Worm (Caenorhabditis elegans) whole organism, late embryonic: ENCODE measurements around the gene ceh-90.

Experiments
- F13H6.1 ChIP-seq: sonication (generic microtip); optimal IDR thresholded peaks from 2 replicates; lab custom pipeline; 2016; ENCODE audit warnings: missing genetic modification characterization, missing compliant biosample characterization
- Y22D7AL.16 ChIP-seq: sonication (generic microtip); optimal IDR thresholded peaks from 2 replicates; lab custom pipeline; 2016; ENCODE audit warnings: missing genetic modification characterization, missing compliant biosample characterization
- ama-1 ChIP-seq: fragments of 150-350 bp; optimal IDR thresholded peaks from 2 replicates; lab custom pipeline; 2014
- ceh-14 ChIP-seq: sonication (generic microtip); optimal IDR thresholded peaks from 2 replicates; lab custom pipeline; 2016; ENCODE audit warnings: missing genotype, missing genetic modification characterization, missing compliant biosample characterization
- ceh-30 ChIP-seq: fragments of 150-350 bp; optimal IDR thresholded peaks from 2 replicates; lab custom pipeline; 2014; ENCODE audit warnings: missing biosample characterization, missing genetic modification characterization
- ceh-31 ChIP-seq: sonication (generic microtip); optimal IDR thresholded peaks from 2 replicates; lab custom pipeline; 2016; ENCODE audit warnings: missing genetic modification characterization, missing compliant biosample characterization
- ceh-45 ChIP-seq: fragments of 200-800 bp; sonication (Bioruptor generic); IDR thresholded peaks from 2 replicates; pipeline ENCODE4 v1.3.6; 2022; ENCODE audit warnings: missing genetic modification reagents, missing genetic modification characterization, missing compliant biosample characterization
- dve-1 ChIP-seq: sonication (generic microtip); optimal IDR thresholded peaks from 2 replicates; lab custom pipeline; 2017; ENCODE audit warnings: antibody characterized with exemption, mild to moderate bottlenecking, missing genetic modification characterization, missing compliant biosample characterization
- elt-2 ChIP-seq: sonication (generic microtip); optimal IDR thresholded peaks from 2 replicates; lab custom pipeline; 2016; ENCODE audit warnings: missing genetic modification reagents, missing genetic modification characterization, missing compliant biosample characterization
- eyg-1 ChIP-seq: sonication (generic microtip); optimal IDR thresholded peaks from 2 replicates; lab custom pipeline; 2016; ENCODE audit warnings: missing genotype, missing genetic modification characterization, missing compliant biosample characterization
- fax-1 ChIP-seq: sonication (generic microtip); optimal IDR thresholded peaks from 2 replicates; lab custom pipeline; 2016; ENCODE audit warnings: missing genotype, missing genetic modification characterization, missing compliant biosample characterization
- fkh-10 ChIP-seq: fragments of 150-350 bp; optimal IDR thresholded peaks from 2 replicates; lab custom pipeline; 2014; ENCODE audit warnings: missing biosample characterization, missing genetic modification reagents, missing genetic modification characterization
- fkh-6 ChIP-seq: sonication (generic microtip); optimal IDR thresholded peaks from 2 replicates; lab custom pipeline; 2016; ENCODE audit warnings: missing genetic modification characterization, missing compliant biosample characterization
- gmeb-2 ChIP-seq: sonication (generic microtip); optimal IDR thresholded peaks from 2 replicates; lab custom pipeline; 2016; ENCODE audit warnings: missing genetic modification characterization, inconsistent platforms, missing compliant biosample characterization
- hlh-15 ChIP-seq: sonication (generic microtip); optimal IDR thresholded peaks from 2 replicates; lab custom pipeline; 2016; ENCODE audit warnings: missing genetic modification characterization, missing compliant biosample characterization
- lim-6 ChIP-seq: sonication (generic microtip); optimal IDR thresholded peaks from 2 replicates; lab custom pipeline; 2016; ENCODE audit warnings: missing genetic modification characterization, missing compliant biosample characterization
- madf-2 ChIP-seq: sonication (generic microtip); optimal IDR thresholded peaks from 2 replicates; lab custom pipeline; 2017; ENCODE audit warnings: missing genetic modification characterization, missing compliant biosample characterization
- mec-3 ChIP-seq: sonication (generic microtip); optimal IDR thresholded peaks from 2 replicates; lab custom pipeline; 2016; ENCODE audit warnings: borderline replicate concordance, missing genetic modification characterization, missing compliant biosample characterization
- nhr-11 ChIP-seq: fragments of 150-350 bp; optimal IDR thresholded peaks from 2 replicates; lab custom pipeline; 2014; ENCODE audit warnings: missing biosample characterization, missing genetic modification characterization
- npax-4 ChIP-seq: sonication (generic microtip); optimal IDR thresholded peaks from 2 replicates; lab custom pipeline; 2016; ENCODE audit warnings: missing genetic modification characterization, missing compliant biosample characterization
- odd-2 ChIP-seq: sonication (generic microtip); optimal IDR thresholded peaks from 2 replicates; lab custom pipeline; 2017; ENCODE audit warnings: antibody characterized with exemption, mild to moderate bottlenecking, missing genetic modification characterization, missing compliant biosample characterization
- pag-3 ChIP-seq: sonication (generic microtip); optimal IDR thresholded peaks from 2 replicates; lab custom pipeline; 2016; ENCODE audit warnings: missing compliant biosample characterization, missing genetic modification characterization, borderline replicate concordance
- pax-1 ChIP-seq: fragments of 150-350 bp; optimal IDR thresholded peaks from 2 replicates; lab custom pipeline; 2014; ENCODE audit warnings: missing biosample characterization, missing genetic modification characterization
- pha-2 ChIP-seq: sonication (generic microtip); optimal IDR thresholded peaks from 2 replicates; lab custom pipeline; 2017; ENCODE audit warnings: mild to moderate bottlenecking, missing genetic modification characterization, missing compliant biosample characterization
- ref-2 ChIP-seq: sonication (generic microtip); optimal IDR thresholded peaks from 2 replicates; lab custom pipeline; 2016; ENCODE audit warnings: missing genetic modification characterization, missing compliant biosample characterization
- rnt-1 ChIP-seq: sonication (generic microtip); optimal IDR thresholded peaks from 2 replicates; lab custom pipeline; 2016; ENCODE audit warnings: missing genetic modification characterization, missing compliant biosample characterization
- sox-2 ChIP-seq: fragments of 200-800 bp; sonication (Bioruptor generic); IDR thresholded peaks from 2 replicates; pipeline ENCODE4 v1.3.6; 2022; ENCODE audit warnings: missing genetic modification reagents, missing genetic modification characterization, missing compliant biosample characterization
- sox-4 ChIP-seq: sonication (generic microtip); optimal IDR thresholded peaks from 2 replicates; lab custom pipeline; 2017; ENCODE audit warnings: mild to moderate bottlenecking, missing genetic modification characterization, inconsistent platforms, missing compliant biosample characterization
- tbx-7 ChIP-seq: sonication (generic microtip); optimal IDR thresholded peaks from 2 replicates; lab custom pipeline; 2016; ENCODE audit warnings: missing genotype, missing genetic modification characterization, missing compliant biosample characterization
- unc-3 ChIP-seq, 2 experiments: fragments of 200-800 bp in 1 of 2; sonication (Bioruptor generic) in 1 of 2; sonication (generic microtip) in 1 of 2; conservative IDR thresholded peaks in 1 of 2; optimal IDR thresholded peaks in 1 of 2; 2 replicates each; pipeline versions ENCODE4 v1.3.6 to Lab custom; 2016 to 2022; ENCODE audit warnings: missing compliant biosample characterization in 2 of 2, missing genetic modification characterization in 2 of 2, missing genetic modification reagents in 1 of 2
- unc-42 ChIP-seq: sonication (generic microtip); optimal IDR thresholded peaks from 2 replicates; lab custom pipeline; 2016; ENCODE audit warnings: missing genotype, missing genetic modification characterization, missing compliant biosample characterization
- unc-55 ChIP-seq: sonication (generic microtip); optimal IDR thresholded peaks from 2 replicates; lab custom pipeline; 2017; ENCODE audit warnings: missing biosample characterization, missing genetic modification reagents, missing genetic modification characterization
- zip-5 ChIP-seq: sonication (generic microtip); optimal IDR thresholded peaks from 2 replicates; lab custom pipeline; 2016; ENCODE audit warnings: missing genetic modification characterization, missing compliant biosample characterization
- ztf-16 ChIP-seq: sonication (generic microtip); optimal IDR thresholded peaks from 2 replicates; lab custom pipeline; 2017; ENCODE audit warnings: missing genetic modification characterization, missing compliant biosample characterization

Gene ceh-90

ce11 chrX:14182514-14182913 is 25.7 kb upstream of the ceh-90 start:
- TF ChIP-seq sox-4 (no peak), elt-2 (no peak), ref-2 (tag; lab: Kevin White, UChicago) (no peak), madf-2 (tag; lab: Kevin White, UChicago) (no peak), fkh-10 (GFP tag; lab: Kevin White, UChicago) (no peak), gmeb-2 (tag; lab: Kevin White, UChicago) (no peak), fax-1 (tag; lab: Kevin White, UChicago) (no peak), eyg-1 (tag; lab: Kevin White, UChicago) (no peak), lim-6 (tag; lab: Kevin White, UChicago) (no peak)

ce11 chrX:14180151-14180550 is 23.3 kb upstream of the ceh-90 start, which contains the start of gene C37E2.3:
C37E2.3 (plus strand) TSS chrX:14180451.
- TF ChIP-seq ceh-45 (GFP tag; lab: Robert Waterston, UW), result no peak
- TF ChIP-seq pax-1 (tag; lab: Kevin White, UChicago), result no peak
- TF ChIP-seq zip-5, result no peak
- no peak for TF ChIP-seq unc-3 (GFP tag; conservative IDR thresholded peaks at IDR 0.05; lab: Robert Waterston, UW)
- TF ChIP-seq unc-3 (tag; optimal IDR thresholded peaks at IDR 0.05; lab: Kevin White, UChicago), result no peak
- TF ChIP-seq pag-3, result no peak
- TF ChIP-seq sox-2, result no peak

ce11 chrX:14179488-14179887 is 22.7 kb upstream of the ceh-90 start:
- no peak for TF ChIP-seq odd-2 (tag; lab: Kevin White, UChicago)
- no peak for TF ChIP-seq elt-2
- TF ChIP-seq mec-3 (tag; lab: Kevin White, UChicago), result no peak
- no peak for TF ChIP-seq ama-1 (lab: Kevin White, UChicago)
- no peak for TF ChIP-seq ref-2 (tag; lab: Kevin White, UChicago)
- TF ChIP-seq npax-4 (tag; lab: Kevin White, UChicago), result no peak
- TF ChIP-seq sox-4, result no peak

ce11 chrX:14178688-14179087 is 21.9 kb upstream of the ceh-90 start, which contains the start of gene C37E2.10:
C37E2.10 (plus strand) TSS chrX:14178988.
- TF ChIP-seq ceh-30 (tag; lab: Kevin White, UChicago), result no peak
- no peak for TF ChIP-seq dve-1 (tag; lab: Kevin White, UChicago)
- no peak for TF ChIP-seq F13H6.1 (tag; lab: Kevin White, UChicago)
- TF ChIP-seq tbx-7 (tag; lab: Kevin White, UChicago), result no peak
- TF ChIP-seq hlh-15 (tag; lab: Kevin White, UChicago), result no peak
- TF ChIP-seq rnt-1 (tag; lab: Kevin White, UChicago), result no peak
- no peak for TF ChIP-seq ceh-31 (tag; lab: Kevin White, UChicago)
- TF ChIP-seq ztf-16, result no peak
- TF ChIP-seq fkh-6, result no peak
- no peak for TF ChIP-seq Y22D7AL.16 (tag; lab: Kevin White, UChicago)
- TF ChIP-seq fkh-10 (GFP tag; lab: Kevin White, UChicago), result no peak
- TF ChIP-seq madf-2 (tag; lab: Kevin White, UChicago), result no peak
- TF ChIP-seq zip-5, result no peak

- TF ChIP-seq unc-3 (GFP tag; conservative IDR thresholded peaks at IDR 0.05; lab: Robert Waterston, UW) (no peak), unc-3 (tag; optimal IDR thresholded peaks at IDR 0.05; lab: Kevin White, UChicago) (no peak), nhr-11 (no peak), ama-1 (lab: Kevin White, UChicago) (no peak), fkh-6 (no peak), pha-2 (tag; lab: Kevin White, UChicago) (no peak), sox-2 (no peak), Y22D7AL.16 (tag; lab: Kevin White, UChicago) (no peak), rnt-1 (tag; lab: Kevin White, UChicago) (no peak), dve-1 (tag; lab: Kevin White, UChicago) (no peak), fkh-10 (GFP tag; lab: Kevin White, UChicago) (no peak), mec-3 (tag; lab: Kevin White, UChicago) (no peak), unc-42 (tag; lab: Kevin White, UChicago) (no peak), gmeb-2 (tag; lab: Kevin White, UChicago) (no peak), unc-55 (GFP tag; lab: Kevin White, UChicago) (no peak), pax-1 (tag; lab: Kevin White, UChicago) (no peak), pag-3 (no peak), ceh-14 (no peak)
Measured at ce11 chrX:14175740-14176139, 18.9 kb upstream of the ceh-90 start, which contains the start of gene C37E2.2. C37E2.2 (plus strand) TSS chrX:14176040.
